Worm (Caenorhabditis elegans) whole organism, young adult: ENCODE results near the gene dnsn-1.
A peak's percentile ranks its signal among the peaks of the same experiment; 100 is the strongest.
"Not testable (repeated sequence)": the region's sequence is repeated elsewhere in the genome, so short reads cannot be mapped to it uniquely, and the experiment has no call there.

Source experiments
- B0019.2 ChIP-seq: fragments of 200-800 bp; sonication (Bioruptor generic); conservative IDR thresholded peaks from 2 replicates; pipeline ENCODE4 v1.3.6; 2022; ENCODE audit warnings: missing genetic modification reagents, missing genetic modification characterization, missing compliant biosample characterization
- F33H1.4 ChIP-seq: fragments of 200-800 bp; sonication (Bioruptor generic); IDR thresholded peaks from 2 replicates; pipeline ENCODE4 v1.3.6; 2022; ENCODE audit warnings: missing genetic modification reagents, missing genetic modification characterization, missing compliant biosample characterization
- F55B11.4 ChIP-seq: sonication (generic microtip); optimal IDR thresholded peaks from 2 replicates; lab custom pipeline; 2016; ENCODE audit warnings: missing compliant biosample characterization, missing genetic modification characterization, borderline replicate concordance; ENCODE audit not compliant: insufficient read depth
- K11D2.4 ChIP-seq: fragments of 200-800 bp; sonication (Bioruptor generic); IDR thresholded peaks from 2 replicates; pipeline ENCODE4 v1.3.6; 2022; ENCODE audit warnings: missing genetic modification reagents, missing genetic modification characterization, missing compliant biosample characterization
- T26A5.8 ChIP-seq: sonication (generic microtip); optimal IDR thresholded peaks from 2 replicates; lab custom pipeline; 2016; ENCODE audit warnings: missing genetic modification characterization, missing compliant biosample characterization
- akir-1 ChIP-seq: fragments of 200-800 bp; sonication (Bioruptor generic); optimal IDR thresholded peaks from 2 replicates; lab custom pipeline; 2018; ENCODE audit warnings: mild to moderate bottlenecking, missing genetic modification characterization, moderate library complexity, missing compliant biosample characterization
- ama-1 ChIP-seq, 3 experiments: fragments of 150-350 bp in 1 of 3; sonication (generic microtip) in 2 of 3; optimal IDR thresholded peaks; 2 replicates each; lab custom pipeline; 2014 to 2018; ENCODE audit warnings: missing biosample characterization in 2 of 3, missing genetic modification characterization in 2 of 3, missing genetic modification reagents in 2 of 3
- aptf-3 ChIP-seq: fragments of 200-800 bp; sonication (Bioruptor generic); IDR thresholded peaks from 2 replicates; pipeline ENCODE4 v1.3.6; 2022; ENCODE audit warnings: missing genetic modification characterization, missing compliant biosample characterization
- attf-5 ChIP-seq: fragments of 200-800 bp; sonication (Bioruptor generic); optimal IDR thresholded peaks from 2 replicates; lab custom pipeline; 2018; ENCODE audit warnings: mild to moderate bottlenecking, missing genetic modification characterization, missing compliant biosample characterization
- attf-6 ChIP-seq: fragments of 200-800 bp; sonication (Bioruptor generic); IDR thresholded peaks from 2 replicates; pipeline ENCODE4 v1.3.6; 2022; ENCODE audit warnings: missing genetic modification reagents, missing genetic modification characterization, missing compliant biosample characterization
- ccch-3 ChIP-seq: fragments of 200-800 bp; sonication (Bioruptor generic); optimal IDR thresholded peaks from 2 replicates; lab custom pipeline; 2018; ENCODE audit warnings: mild to moderate bottlenecking, missing genetic modification characterization, missing compliant biosample characterization
- efl-1 ChIP-seq: fragments of 150-350 bp; optimal IDR thresholded peaks from 2 replicates; lab custom pipeline; 2014; ENCODE audit warnings: missing biosample characterization, missing genetic modification reagents, missing genetic modification characterization
- egrh-3 ChIP-seq: fragments of 200-800 bp; sonication (Bioruptor generic); IDR thresholded peaks from 2 replicates; pipeline ENCODE4 v1.3.6; 2022; ENCODE audit warnings: missing genetic modification reagents, missing genetic modification characterization, missing compliant biosample characterization
- hlh-12 ChIP-seq: sonication (generic microtip); optimal IDR thresholded peaks from 2 replicates; lab custom pipeline; 2016; ENCODE audit warnings: missing genetic modification characterization, missing compliant biosample characterization
- hmg-1.2 ChIP-seq: fragments of 200-800 bp; sonication (Bioruptor generic); IDR thresholded peaks from 2 replicates; pipeline ENCODE4 v1.3.6; 2022; ENCODE audit warnings: missing genetic modification reagents, missing genetic modification characterization, missing compliant biosample characterization
- hsf-1 ChIP-seq: fragments of 200-800 bp; sonication (Bioruptor generic); IDR thresholded peaks from 2 replicates; pipeline ENCODE4 v1.3.6; 2022; ENCODE audit warnings: missing genetic modification reagents, missing genetic modification characterization, missing compliant biosample characterization
- lin-35 ChIP-seq, 3 experiments: fragments of 150-350 bp in 2 of 3; sonication (generic microtip) in 1 of 3; optimal IDR thresholded peaks; 2 replicates each; lab custom pipeline; 2014 to 2018; ENCODE audit warnings: missing biosample characterization in 3 of 3, missing genetic modification characterization in 3 of 3, missing genetic modification reagents in 3 of 3
- lin-54 ChIP-seq: fragments of 200-800 bp; sonication (Bioruptor generic); optimal IDR thresholded peaks from 2 replicates; lab custom pipeline; 2018; ENCODE audit warnings: mild to moderate bottlenecking, missing genetic modification characterization, missing compliant biosample characterization
- lsl-1 ChIP-seq: fragments of 200-800 bp; sonication (Bioruptor generic); optimal IDR thresholded peaks from 2 replicates; lab custom pipeline; 2018; ENCODE audit warnings: mild to moderate bottlenecking, missing genetic modification characterization, moderate library complexity, missing compliant biosample characterization
- madf-8 ChIP-seq: fragments of 200-800 bp; sonication (Bioruptor generic); conservative IDR thresholded peaks from 2 replicates; pipeline ENCODE4 v1.3.6; 2022; ENCODE audit warnings: missing genetic modification reagents, missing genetic modification characterization, missing compliant biosample characterization
- mel-28 ChIP-seq: sonication (generic microtip); optimal IDR thresholded peaks from 2 replicates; lab custom pipeline; 2016; ENCODE audit warnings: borderline replicate concordance, mild to moderate bottlenecking, missing genetic modification characterization, missing compliant biosample characterization
- nfyb-1 ChIP-seq: fragments of 200-800 bp; sonication (Bioruptor generic); IDR thresholded peaks from 2 replicates; pipeline ENCODE4 v1.3.6; 2022; ENCODE audit warnings: missing genetic modification reagents, missing genetic modification characterization, missing compliant biosample characterization
- nhr-179 ChIP-seq: sonication (generic microtip); optimal IDR thresholded peaks from 2 replicates; lab custom pipeline; 2016; ENCODE audit warnings: mild to moderate bottlenecking, missing genetic modification characterization, missing compliant biosample characterization
- nhr-80 ChIP-seq: sonication (generic microtip); optimal IDR thresholded peaks from 2 replicates; lab custom pipeline; 2016; ENCODE audit warnings: missing genetic modification characterization, missing compliant biosample characterization
- pbrm-1 ChIP-seq: fragments of 200-800 bp; sonication (Bioruptor generic); IDR thresholded peaks from 2 replicates; pipeline ENCODE4 v1.3.6; 2022; ENCODE audit warnings: missing genetic modification reagents, missing genetic modification characterization, missing compliant biosample characterization
- snpc-1.3 ChIP-seq: sonication (generic microtip); optimal IDR thresholded peaks from 2 replicates; lab custom pipeline; 2017; ENCODE audit warnings: missing genetic modification characterization, mild to moderate bottlenecking, missing compliant biosample characterization, antibody characterized with exemption, moderate library complexity, missing genotype, missing genetic modification reagents; ENCODE audit not compliant: insufficient read depth
- snpc-4 ChIP-seq, 5 experiments: fragments of 150-350 bp in 1 of 5; sonication (generic microtip) in 4 of 5; optimal IDR thresholded peaks; 2 replicates each; lab custom pipeline; 2014 to 2018; ENCODE audit warnings: missing genetic modification characterization in 5 of 5, missing biosample characterization in 3 of 5, antibody characterized with exemption in 2 of 5, mild to moderate bottlenecking in 2 of 5, missing compliant biosample characterization in 2 of 5, missing genotype in 2 of 5, moderate library complexity in 2 of 5, missing genetic modification reagents in 1 of 5
- somi-1 ChIP-seq: fragments of 200-800 bp; sonication (Bioruptor generic); optimal IDR thresholded peaks from 2 replicates; lab custom pipeline; 2018; ENCODE audit warnings: mild to moderate bottlenecking, missing genetic modification characterization, missing compliant biosample characterization
- unc-130 ChIP-seq: sonication (generic microtip); optimal IDR thresholded peaks from 2 replicates; lab custom pipeline; 2016; ENCODE audit warnings: missing genetic modification reagents, missing genetic modification characterization, missing compliant biosample characterization
- xnd-1 ChIP-seq: sonication (generic microtip); optimal IDR thresholded peaks from 2 replicates; lab custom pipeline; 2016; ENCODE audit warnings: missing genotype, missing genetic modification reagents, missing genetic modification characterization, missing compliant biosample characterization
- zfh-2 ChIP-seq: fragments of 200-800 bp; sonication (Bioruptor generic); conservative IDR thresholded peaks from 2 replicates; pipeline ENCODE4 v1.3.6; 2022; ENCODE audit warnings: missing genetic modification reagents, missing genetic modification characterization, missing compliant biosample characterization
- ztf-22 ChIP-seq: fragments of 200-800 bp; sonication (Bioruptor generic); optimal IDR thresholded peaks from 2 replicates; lab custom pipeline; 2018; ENCODE audit warnings: mild to moderate bottlenecking, missing genetic modification characterization, moderate library complexity, missing compliant biosample characterization

The dnsn-1 gene

ce11 chrII:456371-456770 is 45.6 kb upstream of the dnsn-1 start:
- TF ChIP-seq lsl-1 (peak; percentile 0), attf-5 (GFP tag; lab: Kevin White, UChicago) (no peak), akir-1 (GFP tag; lab: Kevin White, UChicago) (no peak)

DNA sequence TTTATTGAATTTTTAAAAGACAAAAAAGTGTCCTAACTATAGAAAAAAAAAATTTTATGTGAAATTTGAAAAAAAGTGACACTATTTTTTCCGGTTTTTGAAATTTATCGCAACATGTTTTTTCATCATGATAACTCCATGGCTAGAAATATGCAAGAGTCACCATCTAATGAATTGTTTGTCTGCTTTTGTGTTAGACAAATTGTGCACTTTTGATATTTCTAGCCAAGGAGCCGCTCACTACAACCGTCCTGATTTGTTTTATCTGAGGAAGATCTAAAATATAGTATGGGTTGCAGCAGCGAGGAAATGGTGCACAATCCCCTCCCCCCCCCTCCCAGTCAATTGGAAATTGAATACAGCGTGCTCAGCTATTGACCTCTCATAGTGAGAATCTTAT is 43.9 kb upstream of the dnsn-1 start, which contains the start of gene W10D9.1:
W10D9.1 (plus strand) TSS at position 301 of the 400 bp plus-strand sequence.
- not testable (repeated sequence) for TF ChIP-seq nhr-80 (tag; lab: Kevin White, UChicago); F55B11.4; pbrm-1

DNA sequence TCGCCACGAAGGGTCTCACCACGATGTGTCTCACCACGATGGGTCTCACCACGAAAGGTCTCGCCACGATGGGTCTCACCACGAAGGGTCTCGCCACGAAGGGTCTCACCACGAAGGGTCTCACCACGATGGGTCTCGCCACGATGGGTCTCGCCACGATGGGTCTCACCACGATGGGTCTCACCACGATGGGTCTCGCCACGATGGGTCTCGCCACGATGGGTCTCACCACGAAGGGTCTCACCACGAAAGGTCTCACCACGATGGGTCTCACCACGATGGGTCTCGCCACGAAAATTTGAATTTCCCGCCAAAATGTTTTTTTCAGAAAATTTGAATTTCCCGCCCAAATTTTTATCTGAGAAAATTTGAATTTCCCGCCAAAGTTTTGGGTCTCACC is 41.4 kb upstream of the dnsn-1 start:
- TF ChIP-seq F33H1.4 (GFP tag; lab: Robert Waterston, UW) (peak; percentile 64), egrh-3 (peak; percentile 54; the same call in 1 of the 2 replicates)

ce11 chrII:441102-441501 is 30.4 kb upstream of the dnsn-1 start, which contains the start of gene C24H12.1:
Gene C24H12.1, plus strand, starts transcription at chrII:441402.
- not testable (repeated sequence) for TF ChIP-seq somi-1 (GFP tag; lab: Kevin White, UChicago); aptf-3; ama-1 (optimal IDR thresholded peaks at IDR 0.05; lab: Kevin White, UChicago); ama-1 (GFP tag; optimal IDR thresholded peaks at IDR 0.05; lab: Kevin White, UChicago)

DNA sequence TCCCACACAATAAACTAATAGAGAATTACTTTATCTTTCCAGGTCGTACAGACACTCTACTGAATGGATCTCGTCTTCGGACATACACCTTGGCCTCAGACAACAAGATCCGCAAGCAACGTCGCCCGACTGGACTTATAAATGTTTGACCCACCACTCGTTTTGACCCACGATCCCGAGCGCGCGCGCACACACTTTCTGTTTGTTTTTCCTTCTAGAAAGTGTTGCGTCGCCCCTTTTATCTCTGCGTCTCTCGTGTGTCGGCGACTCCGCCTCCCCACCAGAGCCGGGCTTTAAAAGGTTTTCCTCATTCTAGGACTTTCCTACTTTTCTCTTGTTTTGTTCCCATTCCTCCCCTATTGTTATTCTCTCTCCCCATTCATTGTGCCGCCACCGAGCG is 26.5 kb upstream of the dnsn-1 start:
- TF ChIP-seq ccch-3 (GFP tag; lab: Kevin White, UChicago), result no peak
- no peak for TF ChIP-seq unc-130 (GFP tag; lab: Kevin White, UChicago)
- no peak for TF ChIP-seq K11D2.4 (GFP tag; lab: Robert Waterston, UW)
- TF ChIP-seq B0019.2, result no peak
- no peak for TF ChIP-seq hlh-12
- TF ChIP-seq T26A5.8 (tag; lab: Kevin White, UChicago), result no peak
- TF ChIP-seq hsf-1 (GFP tag; lab: Robert Waterston, UW), result peak; percentile 87
- TF ChIP-seq attf-6 (GFP tag; lab: Robert Waterston, UW), result no peak
- TF ChIP-seq F55B11.4, result no peak
- TF ChIP-seq nhr-179 (tag; lab: Kevin White, UChicago), result no peak
- no peak for TF ChIP-seq lin-54 (GFP tag; lab: Kevin White, UChicago)
- no peak for TF ChIP-seq hmg-1.2
- peak; percentile 8 for TF ChIP-seq efl-1 (GFP tag; lab: Kevin White, UChicago)
- no peak for TF ChIP-seq ztf-22
- peak; percentile 57; the same call in 1 of the 2 replicates for TF ChIP-seq madf-8 (GFP tag; lab: Robert Waterston, UW)
- TF ChIP-seq lsl-1, result no peak
- no peak for TF ChIP-seq mel-28 (tag; lab: Kevin White, UChicago)
- TF ChIP-seq xnd-1 (tag; lab: Kevin White, UChicago), result peak; percentile 58

- TF ChIP-seq snpc-4 (GFP tag; optimal IDR thresholded peaks at IDR 0.05; lab: Kevin White, UChicago), result no peak
- TF ChIP-seq snpc-4 (tag; optimal IDR thresholded peaks at IDR 0.05; lab: Kevin White, UChicago), result no peak
- TF ChIP-seq pbrm-1, result no peak
- no peak for TF ChIP-seq snpc-1.3
- no peak for TF ChIP-seq lin-35 (GFP tag; optimal IDR thresholded peaks at IDR 0.05; lab: Kevin White, UChicago)
- no peak for TF ChIP-seq zfh-2 (GFP tag; lab: Robert Waterston, UW)
- TF ChIP-seq nfyb-1 (GFP tag; lab: Robert Waterston, UW), result no peak
These were observed 12.4 kb upstream of the dnsn-1 start, which contains the start of gene C24H12.8 for ce11 chrII:423086-423485. Gene C24H12.8, minus strand, starts transcription at chrII:423186.
